Worm (Caenorhabditis elegans) whole organism, L4 larva: ENCODE measurements around the gene pus-1.

Experiments used
- aha-1 ChIP-seq: fragments of 150-350 bp; peaks from one replicate; lab custom pipeline; 2014; ENCODE audit warnings: missing biosample characterization, missing genetic modification characterization
- ces-1 ChIP-seq: fragments of 150-350 bp; sonication (generic microtip); optimal IDR thresholded peaks from 4 replicates; lab custom pipeline; 2014; ENCODE audit warnings: missing biosample characterization, missing genetic modification reagents, missing genetic modification characterization
- dmd-9 ChIP-seq: fragments of 200-800 bp; sonication (Bioruptor generic); IDR thresholded peaks from 2 replicates; pipeline ENCODE4 v1.3.6; 2022; ENCODE audit warnings: missing genetic modification reagents, missing genetic modification characterization, missing compliant biosample characterization
- jun-1 ChIP-seq: fragments of 150-350 bp; optimal IDR thresholded peaks from 2 replicates; lab custom pipeline; 2014; ENCODE audit warnings: missing biosample characterization, missing genetic modification reagents, missing genetic modification characterization
- lin-39 ChIP-seq: fragments of 150-350 bp; optimal IDR thresholded peaks from 2 replicates; lab custom pipeline; 2014; ENCODE audit warnings: missing biosample characterization, missing genetic modification reagents, missing genetic modification characterization
- lir-3 ChIP-seq: sonication (generic microtip); optimal IDR thresholded peaks from 2 replicates; lab custom pipeline; 2016; ENCODE audit warnings: mild to moderate bottlenecking, missing genetic modification characterization, missing compliant biosample characterization
- madf-5 ChIP-seq, 2 experiments: fragments of 200-800 bp; sonication (Bioruptor generic); IDR thresholded peaks; 2 replicates each; pipeline ENCODE4 v1.3.6; 2022; ENCODE audit warnings: missing compliant biosample characterization in 2 of 2, missing genetic modification characterization in 2 of 2
- nhr-11 ChIP-seq: fragments of 150-350 bp; optimal IDR thresholded peaks from 2 replicates; lab custom pipeline; 2014; ENCODE audit warnings: missing biosample characterization, missing genetic modification characterization
- nhr-25 ChIP-seq: sonication (generic microtip); optimal IDR thresholded peaks from 2 replicates; lab custom pipeline; 2017; ENCODE audit warnings: missing genetic modification characterization, mild to moderate bottlenecking, missing compliant biosample characterization, antibody characterized with exemption, moderate library complexity, borderline replicate concordance; ENCODE audit not compliant: insufficient read depth
- snpc-4 ChIP-seq: fragments of 150-350 bp; optimal IDR thresholded peaks from 2 replicates; lab custom pipeline; 2014; ENCODE audit warnings: missing biosample characterization, missing genetic modification characterization
- unc-39 ChIP-seq: sonication (generic microtip); optimal IDR thresholded peaks from 2 replicates; lab custom pipeline; 2017; ENCODE audit warnings: missing biosample characterization, missing genetic modification characterization
- unc-62 ChIP-seq, 3 experiments: fragments of 150-350 bp in 1 of 3; sonication (generic microtip); optimal IDR thresholded peaks in 2 of 3; peaks in 1 of 3; 1 replicate in 1 of 3; 2 replicates in 2 of 3; lab custom pipeline; 2014 to 2017; ENCODE audit warnings: missing biosample characterization in 3 of 3, missing genetic modification characterization in 3 of 3, missing genetic modification reagents in 3 of 3, missing genotype in 1 of 3
- zag-1 ChIP-seq: fragments of 150-350 bp; optimal IDR thresholded peaks from 2 replicates; lab custom pipeline; 2014; ENCODE audit warnings: missing biosample characterization, missing genetic modification characterization
- ztf-11 ChIP-seq: fragments of 150-350 bp; optimal IDR thresholded peaks from 2 replicates; lab custom pipeline; 2014; ENCODE audit warnings: missing biosample characterization, missing genetic modification characterization

ce11 chrV:16759937-16760336, 34.8 kb downstream of the pus-1 start:
- TF ChIP-seq nhr-25 (tag; lab: Kevin White, UChicago) (no peak), unc-39 (tag; lab: Kevin White, UChicago) (no peak), snpc-4 (tag; lab: Kevin White, UChicago) (no peak), madf-5 (GFP tag; IDR thresholded peaks at IDR 0.05; lab: Robert Waterston, UW) (no peak), jun-1 (tag; lab: Kevin White, UChicago) (no peak), ces-1 (GFP tag; lab: Kevin White, UChicago) (no peak), unc-62 (GFP tag; optimal IDR thresholded peaks at IDR 0.05 in 1 of 2; lab: Kevin White, UChicago) (no peak), unc-62 (tag; optimal IDR thresholded peaks at IDR 0.05; lab: Kevin White, UChicago) (no peak), zag-1 (tag; lab: Kevin White, UChicago) (no peak), lir-3 (no peak), lin-39 (tag; lab: Kevin White, UChicago) (no peak), dmd-9 (GFP tag; lab: Robert Waterston, UW) (no peak), nhr-11 (tag; lab: Kevin White, UChicago) (no peak), aha-1 (peak; percentile 6), ztf-11 (tag; lab: Kevin White, UChicago) (no peak)
